Worm (Caenorhabditis elegans) whole organism, L2 larva: ENCODE data around the gene grl-19.

Source experiments
- C34F6.9 ChIP-seq: fragments of 150-350 bp; optimal IDR thresholded peaks from 2 replicates; lab custom pipeline; 2014; ENCODE audit warnings: missing biosample characterization, missing genetic modification characterization
- F13H6.1 ChIP-seq: sonication (generic microtip); optimal IDR thresholded peaks from 2 replicates; lab custom pipeline; 2016; ENCODE audit warnings: missing genetic modification characterization, missing compliant biosample characterization
- Y55F3AM.14 ChIP-seq: fragments of 200-800 bp; sonication (Bioruptor generic); optimal IDR thresholded peaks from 2 replicates; lab custom pipeline; 2018; ENCODE audit warnings: mild to moderate bottlenecking, missing genetic modification characterization, missing compliant biosample characterization
- alr-1 ChIP-seq: fragments of 150-350 bp; optimal IDR thresholded peaks from 2 replicates; lab custom pipeline; 2014; ENCODE audit warnings: missing biosample characterization, missing genetic modification characterization
- ama-1 ChIP-seq: fragments of 150-350 bp; optimal IDR thresholded peaks from 2 replicates; lab custom pipeline; 2018; ENCODE audit warnings: inconsistent platforms
- ceh-16 ChIP-seq: fragments of 150-350 bp; optimal IDR thresholded peaks from 2 replicates; lab custom pipeline; 2014; ENCODE audit warnings: missing biosample characterization, missing genetic modification characterization
- crh-2 ChIP-seq: sonication (generic microtip); optimal IDR thresholded peaks from 2 replicates; lab custom pipeline; 2017; ENCODE audit warnings: missing biosample characterization, missing genetic modification characterization
- egl-27 ChIP-seq: sonication (generic microtip); optimal IDR thresholded peaks from 3 replicates; lab custom pipeline; 2017; ENCODE audit warnings: missing biosample characterization, missing genetic modification reagents, missing genetic modification characterization
- elt-1 ChIP-seq: fragments of 150-350 bp; optimal IDR thresholded peaks from 2 replicates; lab custom pipeline; 2014; ENCODE audit warnings: missing biosample characterization, missing genetic modification characterization
- elt-3 ChIP-seq: sonication (generic microtip); optimal IDR thresholded peaks from 2 replicates; lab custom pipeline; 2017; ENCODE audit warnings: missing biosample characterization, missing genetic modification characterization
- gmeb-1 ChIP-seq: fragments of 150-350 bp; optimal IDR thresholded peaks from 2 replicates; lab custom pipeline; 2014; ENCODE audit warnings: missing biosample characterization, missing genetic modification characterization
- lin-11 ChIP-seq: fragments of 150-350 bp; sonication (generic microtip); optimal IDR thresholded peaks from 2 replicates; lab custom pipeline; 2014; ENCODE audit warnings: missing biosample characterization, missing genetic modification characterization, inconsistent platforms, mixed read lengths
- lin-13 ChIP-seq: fragments of 150-350 bp; optimal IDR thresholded peaks from 2 replicates; lab custom pipeline; 2014; ENCODE audit warnings: missing biosample characterization, missing genetic modification reagents, missing genetic modification characterization
- lin-39 ChIP-seq: fragments of 150-350 bp; optimal IDR thresholded peaks from 2 replicates; lab custom pipeline; 2014; ENCODE audit warnings: missing biosample characterization, missing genetic modification reagents, missing genetic modification characterization
- lsy-2 ChIP-seq, 2 experiments: fragments of 150-350 bp in 1 of 2; sonication (generic microtip) in 1 of 2; optimal IDR thresholded peaks; 2 replicates each; lab custom pipeline; 2014 to 2017; ENCODE audit warnings: missing biosample characterization in 2 of 2, missing genetic modification characterization in 2 of 2
- mbf-1 ChIP-seq: sonication (generic microtip); optimal IDR thresholded peaks from 2 replicates; lab custom pipeline; 2017; ENCODE audit warnings: missing biosample characterization, missing genetic modification characterization
- mdl-1 ChIP-seq, 2 experiments: fragments of 150-350 bp in 1 of 2; sonication (generic microtip) in 1 of 2; optimal IDR thresholded peaks; 2 replicates each; lab custom pipeline; 2017; ENCODE audit warnings: missing biosample characterization in 2 of 2, missing genetic modification characterization in 2 of 2
- nhr-11 ChIP-seq: fragments of 150-350 bp; optimal IDR thresholded peaks from 2 replicates; lab custom pipeline; 2014; ENCODE audit warnings: missing biosample characterization, missing genetic modification characterization
- nhr-12 ChIP-seq: fragments of 150-350 bp; optimal IDR thresholded peaks from 2 replicates; lab custom pipeline; 2014; ENCODE audit warnings: missing biosample characterization, missing genetic modification characterization
- nhr-129 ChIP-seq: fragments of 150-350 bp; optimal IDR thresholded peaks from 2 replicates; lab custom pipeline; 2014; ENCODE audit warnings: missing biosample characterization, missing genetic modification characterization
- nhr-21 ChIP-seq: fragments of 150-350 bp; optimal IDR thresholded peaks from 2 replicates; lab custom pipeline; 2014; ENCODE audit warnings: missing biosample characterization, missing genetic modification characterization
- nhr-25 ChIP-seq: fragments of 150-350 bp; sonication (generic microtip); optimal IDR thresholded peaks from 3 replicates; lab custom pipeline; 2014; ENCODE audit warnings: missing biosample characterization, missing genetic modification characterization
- nhr-77 ChIP-seq: fragments of 150-350 bp; optimal IDR thresholded peaks from 2 replicates; lab custom pipeline; 2014; ENCODE audit warnings: missing biosample characterization, missing genetic modification characterization
- peb-1 ChIP-seq: fragments of 150-350 bp; optimal IDR thresholded peaks from 2 replicates; lab custom pipeline; 2014; ENCODE audit warnings: missing biosample characterization, missing genetic modification characterization
- sem-4 ChIP-seq: fragments of 150-350 bp; optimal IDR thresholded peaks from 2 replicates; lab custom pipeline; 2014; ENCODE audit warnings: missing biosample characterization, missing genetic modification reagents, missing genetic modification characterization
- skn-1 ChIP-seq: sonication (generic microtip); optimal IDR thresholded peaks from 2 replicates; lab custom pipeline; 2017; ENCODE audit warnings: missing biosample characterization, missing genetic modification characterization
- sma-9 ChIP-seq, 2 experiments: fragments of 150-350 bp in 1 of 2; sonication (generic microtip) in 1 of 2; optimal IDR thresholded peaks; 2 replicates each; lab custom pipeline; 2014 to 2016; ENCODE audit warnings: missing genetic modification characterization in 2 of 2, mild to moderate bottlenecking in 1 of 2, missing biosample characterization in 1 of 2, missing compliant biosample characterization in 1 of 2, missing genetic modification reagents in 1 of 2, moderate library complexity in 1 of 2
- unc-39 ChIP-seq: fragments of 150-350 bp; optimal IDR thresholded peaks from 2 replicates; lab custom pipeline; 2014; ENCODE audit warnings: missing biosample characterization, missing genetic modification characterization
- unc-55 ChIP-seq: fragments of 150-350 bp; sonication (generic microtip); optimal IDR thresholded peaks from 3 replicates; lab custom pipeline; 2014; ENCODE audit warnings: missing biosample characterization, missing genetic modification reagents, missing genetic modification characterization
- unc-62 ChIP-seq: fragments of 150-350 bp; optimal IDR thresholded peaks from 2 replicates; lab custom pipeline; 2014; ENCODE audit warnings: missing biosample characterization, missing genetic modification reagents, missing genetic modification characterization
- zag-1 ChIP-seq: fragments of 150-350 bp; optimal IDR thresholded peaks from 2 replicates; lab custom pipeline; 2014; ENCODE audit warnings: missing biosample characterization, missing genetic modification characterization
- ztf-11 ChIP-seq: sonication (generic microtip); optimal IDR thresholded peaks from 2 replicates; lab custom pipeline; 2017; ENCODE audit warnings: missing biosample characterization, missing genetic modification characterization
- ztf-4 ChIP-seq: fragments of 150-350 bp; optimal IDR thresholded peaks from 2 replicates; lab custom pipeline; 2014; ENCODE audit warnings: missing biosample characterization, missing genetic modification characterization

Gene grl-19

ce11 chrIV:288027-288426, 35.7 kb upstream of the grl-19 start, which contains the start of gene T21D12.14:
Gene T21D12.14 (minus strand): TSS chrIV:288127.
- TF ChIP-seq lin-11 (tag; lab: Kevin White, UChicago) (no peak), unc-55 (GFP tag; lab: Kevin White, UChicago) (no peak), C34F6.9 (tag; lab: Kevin White, UChicago) (no peak), nhr-12 (tag; lab: Kevin White, UChicago) (no peak), unc-62 (GFP tag; lab: Kevin White, UChicago) (no peak), mdl-1 (tag; optimal IDR thresholded peaks at IDR 0.05; lab: Kevin White, UChicago) (no peak), lsy-2 (tag; optimal IDR thresholded peaks at IDR 0.05; lab: Kevin White, UChicago) (no peak), skn-1 (tag; lab: Kevin White, UChicago) (no peak), gmeb-1 (no peak), lin-39 (tag; lab: Kevin White, UChicago) (no peak), unc-39 (tag; lab: Kevin White, UChicago) (no peak), nhr-77 (tag; lab: Kevin White, UChicago) (no peak), elt-1 (tag; lab: Kevin White, UChicago) (no peak), nhr-25 (tag; lab: Kevin White, UChicago) (no peak)

ce11 chrIV:283347-283746, 31.0 kb upstream of the grl-19 start, which contains the start of gene best-19:
Gene best-19 (plus strand): TSS chrIV:283647.
- TF ChIP-seq C34F6.9 (tag; lab: Kevin White, UChicago) (no peak), sem-4 (tag; lab: Kevin White, UChicago) (no peak), ztf-4 (tag; lab: Kevin White, UChicago) (no peak)

DNA sequence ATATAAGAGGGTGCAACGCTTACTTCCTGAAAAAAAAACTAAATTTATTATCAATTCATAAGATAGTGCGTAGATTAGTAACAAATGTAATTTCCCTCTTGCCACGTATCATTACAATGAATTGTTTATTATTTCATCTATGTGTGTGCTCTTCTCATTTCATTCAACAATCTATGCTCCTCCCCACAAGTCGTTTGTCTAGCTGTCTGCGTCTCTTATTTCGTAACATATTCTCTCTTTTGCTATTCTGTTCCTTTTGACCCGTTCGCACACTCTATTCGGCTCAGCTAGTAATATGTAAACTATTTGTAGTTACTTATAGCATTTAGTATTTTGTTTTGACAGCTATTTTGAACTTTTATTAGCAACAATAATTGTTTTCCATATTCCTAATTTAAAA, 29.7 kb upstream of the grl-19 start:
- TF ChIP-seq crh-2 (tag; lab: Kevin White, UChicago), result peak; percentile 67
- TF ChIP-seq lin-13, result no peak
- peak; percentile 29 for TF ChIP-seq C34F6.9 (tag; lab: Kevin White, UChicago)
- peak; percentile 15 for TF ChIP-seq sma-9 (GFP tag; optimal IDR thresholded peaks at IDR 0.05; lab: Kevin White, UChicago)
- no peak for TF ChIP-seq sma-9 (tag; optimal IDR thresholded peaks at IDR 0.05; lab: Kevin White, UChicago)

ce11 chrIV:278284-278683, 25.9 kb upstream of the grl-19 start:
- TF ChIP-seq nhr-21, result no peak
- no peak for TF ChIP-seq nhr-77 (tag; lab: Kevin White, UChicago)
- no peak for TF ChIP-seq sma-9 (GFP tag; optimal IDR thresholded peaks at IDR 0.05; lab: Kevin White, UChicago)
- TF ChIP-seq sma-9 (tag; optimal IDR thresholded peaks at IDR 0.05; lab: Kevin White, UChicago), result no peak
- no peak for TF ChIP-seq gmeb-1
- TF ChIP-seq ztf-4 (tag; lab: Kevin White, UChicago), result no peak
- no peak for TF ChIP-seq lin-39 (tag; lab: Kevin White, UChicago)
- TF ChIP-seq elt-1 (tag; lab: Kevin White, UChicago), result no peak
- no peak for TF ChIP-seq ama-1 (lab: Kevin White, UChicago)
- no peak for TF ChIP-seq egl-27 (tag; lab: Kevin White, UChicago)
- TF ChIP-seq unc-62 (GFP tag; lab: Kevin White, UChicago), result no peak
- TF ChIP-seq sem-4 (tag; lab: Kevin White, UChicago), result no peak
- TF ChIP-seq nhr-11 (tag; lab: Kevin White, UChicago), result no peak
- no peak for TF ChIP-seq mdl-1 (tag; optimal IDR thresholded peaks at IDR 0.05; lab: Kevin White, UChicago)
- TF ChIP-seq lin-11 (tag; lab: Kevin White, UChicago), result no peak
- TF ChIP-seq crh-2 (tag; lab: Kevin White, UChicago), result no peak
- TF ChIP-seq F13H6.1 (tag; lab: Kevin White, UChicago), result no peak
- no peak for TF ChIP-seq Y55F3AM.14

- TF ChIP-seq peb-1 (tag; lab: Kevin White, UChicago), result no peak
- TF ChIP-seq lin-39 (tag; lab: Kevin White, UChicago), result no peak
- no peak for TF ChIP-seq alr-1
- TF ChIP-seq elt-3 (tag; lab: Kevin White, UChicago), result no peak
- TF ChIP-seq gmeb-1, result peak; percentile 46
- no peak for TF ChIP-seq egl-27 (tag; lab: Kevin White, UChicago)
- no peak for TF ChIP-seq crh-2 (tag; lab: Kevin White, UChicago)
- TF ChIP-seq lsy-2 (tag; optimal IDR thresholded peaks at IDR 0.05; lab: Kevin White, UChicago), result peak in 1 of 2 experiments; percentile 11
- TF ChIP-seq lin-11 (tag; lab: Kevin White, UChicago), result no peak
- TF ChIP-seq ceh-16 (tag; lab: Kevin White, UChicago), result no peak
- TF ChIP-seq ztf-4 (tag; lab: Kevin White, UChicago), result no peak
- TF ChIP-seq mbf-1 (tag; lab: Kevin White, UChicago), result no peak
- TF ChIP-seq sem-4 (tag; lab: Kevin White, UChicago), result no peak
- TF ChIP-seq nhr-129 (tag; lab: Kevin White, UChicago), result no peak
- TF ChIP-seq skn-1 (tag; lab: Kevin White, UChicago), result no peak
- no peak for TF ChIP-seq elt-1 (tag; lab: Kevin White, UChicago)
- peak; percentile 17 for TF ChIP-seq sma-9 (GFP tag; optimal IDR thresholded peaks at IDR 0.05; lab: Kevin White, UChicago)
- TF ChIP-seq sma-9 (tag; optimal IDR thresholded peaks at IDR 0.05; lab: Kevin White, UChicago), result no peak
- TF ChIP-seq zag-1 (tag; lab: Kevin White, UChicago), result no peak
- no peak for TF ChIP-seq ztf-11 (tag; lab: Kevin White, UChicago)
- no peak for TF ChIP-seq unc-62 (GFP tag; lab: Kevin White, UChicago)
Measured at ce11 chrIV:275146-275545, 22.8 kb upstream of the grl-19 start.
